Worm (Caenorhabditis elegans): Measurements from ENCODE around the gene W07G1.7.

DNA sequence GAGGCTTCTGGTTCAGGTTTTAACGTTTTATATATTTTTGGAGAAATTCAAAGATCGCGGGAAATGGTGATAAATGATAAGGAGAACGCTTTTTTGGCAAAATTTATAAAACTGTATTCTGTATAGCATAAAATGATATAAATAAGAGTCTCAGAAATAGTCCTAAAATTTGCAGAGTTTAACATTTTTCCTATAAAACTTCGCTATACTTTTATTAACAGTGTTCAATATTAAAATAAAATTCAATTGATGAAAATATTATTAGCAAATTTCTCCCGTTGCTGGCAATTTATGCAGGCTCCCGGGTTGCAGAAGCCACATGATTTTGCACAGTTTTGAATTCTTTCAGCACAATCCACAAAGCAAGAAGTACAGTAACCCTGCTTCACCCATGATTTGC is 32.8 kb upstream of the W07G1.7 start, which contains the start of gene F01D5.2:
- no peak for TF ChIP-seq skn-1 (tag; optimal IDR thresholded peaks at IDR 0.05)
- no peak for TF ChIP-seq snpc-4 (tag; optimal IDR thresholded peaks at IDR 0.05)
- TF ChIP-seq tbx-2 (tag; optimal IDR thresholded peaks at IDR 0.05) = no peak
- TF ChIP-seq nhr-28 (tag; optimal IDR thresholded peaks at IDR 0.05) = no peak
- no peak for TF ChIP-seq jun-1 (tag; optimal IDR thresholded peaks at IDR 0.05)
